Worm (Caenorhabditis elegans): Measurements from ENCODE around the gene Y51A2A.12.

DNA sequence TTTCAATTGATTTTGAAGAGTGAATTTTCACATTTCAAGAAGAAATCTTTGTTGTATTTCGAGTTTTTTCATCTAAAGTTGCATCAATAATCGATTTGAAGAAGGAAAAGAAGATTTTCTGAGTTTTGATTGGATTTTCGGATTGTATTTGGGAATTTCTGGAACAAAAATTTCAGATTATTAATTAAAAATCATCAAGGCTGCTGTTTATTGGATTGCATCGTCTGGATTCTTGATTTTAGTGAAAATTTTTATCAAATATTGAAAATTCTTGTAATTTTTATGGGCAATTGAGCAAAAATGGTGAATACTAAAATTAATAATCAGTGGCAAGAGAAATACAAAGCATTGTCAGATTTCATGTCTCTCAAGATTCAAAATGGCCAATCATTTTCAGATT, 6.1 kb downstream of the Y51A2A.12 start, which contains the start of gene Y51A2A.5:
- TF ChIP-seq zag-1 (tag; optimal IDR thresholded peaks at IDR 0.05): no peak
- TF ChIP-seq nhr-6 (tag; optimal IDR thresholded peaks at IDR 0.05): no peak
- no peak for TF ChIP-seq lin-13 (GFP tag; optimal IDR thresholded peaks at IDR 0.05)
- no peak for TF ChIP-seq nhr-11 (tag; optimal IDR thresholded peaks at IDR 0.05)
- TF ChIP-seq blmp-1 (tag; optimal IDR thresholded peaks at IDR 0.05; ENCODE audit: insufficient read depth): no peak
- no peak for TF ChIP-seq ama-1 (optimal IDR thresholded peaks at IDR 0.05)
- no peak for TF ChIP-seq ceh-16 (tag; optimal IDR thresholded peaks at IDR 0.05)
- no peak for TF ChIP-seq unc-39 (tag; optimal IDR thresholded peaks at IDR 0.05)
- TF ChIP-seq snpc-4 (tag; optimal IDR thresholded peaks at IDR 0.05): no peak
- no peak for TF ChIP-seq nhr-21 (tag; optimal IDR thresholded peaks at IDR 0.05)

Data from whole organism, L2 larva.